Worm (Caenorhabditis elegans): ENCODE data around the gene plpp-1.1.

Gene plpp-1.1

ce11 chrII:3911284-3911683 is 16.5 kb downstream of the plpp-1.1 start (continued):
- TF ChIP-seq mes-2 (tag; optimal IDR thresholded peaks at IDR 0.05; ENCODE audit: poor library complexity, severe bottlenecking) (peak; percentile 9), duxl-1 (tag; optimal IDR thresholded peaks at IDR 0.05; ENCODE audit: poor library complexity) (no peak), dmd-6 (GFP tag; IDR thresholded peaks at IDR 0.05) (peak; percentile 86), pqm-1 (tag; optimal IDR thresholded peaks at IDR 0.05) (peak; percentile 38), dmd-8 (GFP tag; IDR thresholded peaks at IDR 0.05) (no peak), unc-39 (tag; optimal IDR thresholded peaks at IDR 0.05) (no peak), daf-16 (GFP tag; optimal IDR thresholded peaks at IDR 0.05) (peak; percentile 25 to 48), daf-16 (tag; optimal IDR thresholded peaks at IDR 0.05) (peak; percentile 99), pha-4 (GFP tag; IDR thresholded peaks at IDR 0.05) (no peak), pha-4 (tag; optimal IDR thresholded peaks at IDR 0.05) (peak; percentile 56), nhr-11 (tag; optimal IDR thresholded peaks at IDR 0.05) (no peak), hlh-11 (tag; optimal IDR thresholded peaks at IDR 0.05) (peak; percentile 84), mdl-1 (tag; optimal IDR thresholded peaks at IDR 0.05) (peak in 1 of 2 experiments; percentile 54), rbr-2 (tag; optimal IDR thresholded peaks at IDR 0.05) (no peak), lin-15B (tag; optimal IDR thresholded peaks at IDR 0.05) (no peak), hlh-30 (tag; optimal IDR thresholded peaks at IDR 0.05; ENCODE audit: insufficient read depth) (no peak), vab-7 (GFP tag; IDR thresholded peaks at IDR 0.05) (no peak), T20F7.1 (GFP tag; optimal IDR thresholded peaks at IDR 0.05) (no peak), nhr-102 (tag; optimal IDR thresholded peaks at IDR 0.05) (peak; percentile 59), mxl-2 (GFP tag; conservative IDR thresholded peaks at IDR 0.05) (no peak), spr-3 (GFP tag; optimal IDR thresholded peaks at IDR 0.05) (no peak), unc-62 (GFP tag; optimal IDR thresholded peaks at IDR 0.05 in 1 of 2) (peak in 1 of 2 experiments; percentile 14), unc-62 (tag; optimal IDR thresholded peaks at IDR 0.05) (no peak)

- no peak for TF ChIP-seq nhr-102 (tag; optimal IDR thresholded peaks at IDR 0.05)
- no peak for TF ChIP-seq ama-1 (optimal IDR thresholded peaks at IDR 0.05)
- TF ChIP-seq mxl-3 (GFP tag; optimal IDR thresholded peaks at IDR 0.05), result no peak
- TF ChIP-seq arid-1 (GFP tag; conservative IDR thresholded peaks at IDR 0.05), result no peak
- no peak for TF ChIP-seq mep-1 (tag; optimal IDR thresholded peaks at IDR 0.05)
- no peak for TF ChIP-seq nhr-77 (tag; optimal IDR thresholded peaks at IDR 0.05)
These were observed 17.1 kb downstream of the plpp-1.1 start, which contains the start of gene bcmo-2 for ce11 chrII:3910737-3911136. Gene bcmo-2, minus strand, starts transcription at chrII:3910837.

- TF ChIP-seq lin-29 (GFP tag; IDR thresholded peaks at IDR 0.05) (no peak), Y5F2A.4 (GFP tag; optimal IDR thresholded peaks at IDR 0.05) (no peak), unc-62 (GFP tag; optimal IDR thresholded peaks at IDR 0.05 in 1 of 2) (peak in 1 of 2 experiments; percentile 91), unc-62 (tag; optimal IDR thresholded peaks at IDR 0.05) (no peak), mxl-3 (GFP tag; optimal IDR thresholded peaks at IDR 0.05) (no peak), F49E8.2 (tag; optimal IDR thresholded peaks at IDR 0.05; ENCODE audit: borderline replicate concordance) (no peak), nhr-77 (tag; optimal IDR thresholded peaks at IDR 0.05) (no peak), ces-1 (GFP tag; optimal IDR thresholded peaks at IDR 0.05) (no peak)
These were observed 18.5 kb downstream of the plpp-1.1 start for ce11 chrII:3909301-3909700.

- TF ChIP-seq ceh-32 (tag; optimal IDR thresholded peaks at IDR 0.05; ENCODE audit: poor library complexity) (no peak), unc-62 (GFP tag; optimal IDR thresholded peaks at IDR 0.05 in 1 of 2) (peak in 1 of 2 experiments; percentile 59), unc-62 (tag; optimal IDR thresholded peaks at IDR 0.05) (no peak)
These were observed 19.7 kb downstream of the plpp-1.1 start for ce11 chrII:3908135-3908534.

ce11 chrII:3906615-3907190 is 21.1 kb downstream of the plpp-1.1 start, which contains the start of the genes F53C3.11 and fbxb-103:
Gene F53C3.11, minus strand, starts transcription at chrII:3906715.
Gene fbxb-103, plus strand, starts transcription at chrII:3907140.
- TF ChIP-seq nhr-111 (GFP tag; optimal IDR thresholded peaks at IDR 0.05), result no peak
- TF ChIP-seq aha-1 (tag), result no peak
- TF ChIP-seq nhr-41 (GFP tag; IDR thresholded peaks at IDR 0.05), result no peak
- no peak for TF ChIP-seq unc-62 (GFP tag; optimal IDR thresholded peaks at IDR 0.05 in 1 of 2)
- TF ChIP-seq unc-62 (tag; optimal IDR thresholded peaks at IDR 0.05), result no peak
- no peak for TF ChIP-seq D1046.2 (GFP tag; IDR thresholded peaks at IDR 0.05)
- no peak for TF ChIP-seq ZK337.2 (GFP tag; IDR thresholded peaks at IDR 0.05)
- no peak for TF ChIP-seq fkh-10 (GFP tag; optimal IDR thresholded peaks at IDR 0.05)
- TF ChIP-seq pqm-1 (tag; optimal IDR thresholded peaks at IDR 0.05), result no peak
- no peak for TF ChIP-seq nhr-102 (tag; optimal IDR thresholded peaks at IDR 0.05)
- no peak for TF ChIP-seq dmd-8 (GFP tag; IDR thresholded peaks at IDR 0.05)
- TF ChIP-seq Y105C5A.15 (GFP tag; IDR thresholded peaks at IDR 0.05), result no peak
- no peak for TF ChIP-seq cey-2 (tag; optimal IDR thresholded peaks at IDR 0.05; ENCODE audit: borderline replicate concordance, insufficient read depth)
- TF ChIP-seq nhr-6 (tag; optimal IDR thresholded peaks at IDR 0.05), result no peak
- no peak for TF ChIP-seq hif-1 (tag; optimal IDR thresholded peaks at IDR 0.05)
- TF ChIP-seq madf-9 (GFP tag; conservative IDR thresholded peaks at IDR 0.05), result no peak
